Worm (Caenorhabditis elegans) whole organism, midembryonic: ENCODE measurements around the gene clec-241.

Source experiments
- flt-1 ChIP-seq: fragments of 200-800 bp; sonication (Bioruptor generic); IDR thresholded peaks from 2 replicates; pipeline ENCODE4 v1.3.6; 2022; ENCODE audit warnings: missing genetic modification characterization, missing compliant biosample characterization
- med-1 ChIP-seq: sonication (generic microtip); optimal IDR thresholded peaks from 2 replicates; lab custom pipeline; 2017; ENCODE audit warnings: missing genetic modification characterization, mild to moderate bottlenecking, missing compliant biosample characterization, antibody characterized with exemption, missing genetic modification reagents; ENCODE audit not compliant: insufficient read depth
- ref-1 ChIP-seq: fragments of 200-800 bp; sonication (Bioruptor generic); conservative IDR thresholded peaks from 2 replicates; pipeline ENCODE4 v1.3.6; 2022; ENCODE audit warnings: missing genetic modification reagents, missing genetic modification characterization, missing compliant biosample characterization

ce11 chrV:16992383-16992782 lies 20.7 kb downstream of the clec-241 start:
- TF ChIP-seq med-1 (GFP tag; lab: Kevin White, UChicago) (no peak), ref-1 (GFP tag; lab: Robert Waterston, UW) (no peak), flt-1 (no peak)
